Fruit fly (Drosophila melanogaster) whole organism, embryonic: ENCODE results near the gene CG5071.

Source experiments
- CG11085 ChIP-seq: fragments of 200-800 bp; sonication (Bioruptor generic); IDR thresholded peaks from 2 replicates; pipeline ENCODE4 v1.3.6; 2022; ENCODE audit warnings: missing biosample characterization, missing genetic modification characterization
- CG11247 ChIP-seq: fragments of 200-800 bp; sonication (Bioruptor generic); IDR thresholded peaks from 2 replicates; pipeline ENCODE4 v1.3.6; 2022; ENCODE audit warnings: missing biosample characterization, missing genetic modification characterization
- CG13775 ChIP-seq: fragments of 200-800 bp; sonication (Bioruptor generic); optimal IDR thresholded peaks from 3 replicates; lab custom pipeline; 2017; ENCODE audit warnings: missing biosample characterization, mild to moderate bottlenecking, missing genetic modification characterization
- CG15479 ChIP-seq: fragments of 200-800 bp; sonication (Bioruptor generic); optimal IDR thresholded peaks from 3 replicates; lab custom pipeline; 2019; ENCODE audit warnings: missing biosample characterization, mild to moderate bottlenecking, missing genetic modification characterization, moderate library complexity
- CG16863 ChIP-seq: fragments of 200-800 bp; sonication (Bioruptor generic); optimal IDR thresholded peaks from 3 replicates; lab custom pipeline; 2016; ENCODE audit warnings: missing biosample characterization, missing genetic modification characterization
- CG17361 ChIP-seq: fragments of 200-800 bp; sonication (Bioruptor generic); IDR thresholded peaks from 3 replicates; pipeline ENCODE4 v1.3.6; 2022; ENCODE audit warnings: missing biosample characterization, missing genetic modification characterization
- CG18262 ChIP-seq: fragments of 200-800 bp; optimal IDR thresholded peaks from 3 replicates; lab custom pipeline; 2019; ENCODE audit warnings: missing biosample characterization, mild to moderate bottlenecking, missing genetic modification characterization, moderate library complexity
- CG18476 ChIP-seq: fragments of 200-800 bp; sonication (Bioruptor generic); optimal IDR thresholded peaks from 2 replicates; lab custom pipeline; 2016; ENCODE audit warnings: missing biosample characterization, mild to moderate bottlenecking, missing genetic modification characterization
- CG2129 ChIP-seq: fragments of 200-800 bp; sonication (Bioruptor generic); IDR thresholded peaks from 2 replicates; pipeline ENCODE4 v1.3.6; 2022; ENCODE audit warnings: missing biosample characterization, missing genetic modification characterization; ENCODE audit not compliant: partially characterized antibody
- CG2199 ChIP-seq: fragments of 200-800 bp; sonication (Bioruptor generic); IDR thresholded peaks from 3 replicates; pipeline ENCODE4 v1.3.6; 2022; ENCODE audit warnings: missing biosample characterization, missing genetic modification characterization
- CG2712 ChIP-seq: fragments of 200-800 bp; optimal IDR thresholded peaks from 3 replicates; lab custom pipeline; 2019; ENCODE audit warnings: missing biosample characterization, mild to moderate bottlenecking, missing genetic modification characterization, moderate library complexity
- CG4820 ChIP-seq: fragments of 200-800 bp; sonication (Bioruptor generic); optimal IDR thresholded peaks from 3 replicates; lab custom pipeline; 2016; ENCODE audit warnings: missing biosample characterization, missing genetic modification characterization
- CG6272 ChIP-seq: fragments of 200-800 bp; sonication (Bioruptor generic); IDR thresholded peaks from 2 replicates; pipeline ENCODE4 v1.3.6; 2022; ENCODE audit warnings: missing biosample characterization, missing genetic modification characterization
- CG6813 ChIP-seq: fragments of 200-800 bp; sonication (Bioruptor generic); optimal IDR thresholded peaks from 2 replicates; lab custom pipeline; 2017; ENCODE audit warnings: missing biosample characterization, missing genetic modification characterization, mild to moderate bottlenecking, moderate library complexity, missing genetic modification reagents
- Chrac-16 ChIP-seq: fragments of 200-800 bp; sonication (Bioruptor generic); optimal IDR thresholded peaks from 3 replicates; lab custom pipeline; 2016; ENCODE audit warnings: missing biosample characterization, missing genetic modification characterization
- D ChIP-seq, 2 experiments: fragments of 200-800 bp in 1 of 2; fragments of >200 bp in 1 of 2; sonication (Bioruptor generic) in 1 of 2; optimal IDR thresholded peaks; 2 replicates in 1 of 2; 3 replicates in 1 of 2; lab custom pipeline; 2017; ENCODE audit warnings: mild to moderate bottlenecking in 1 of 2, missing biosample characterization in 1 of 2, missing genetic modification characterization in 1 of 2, missing genetic modification reagents in 1 of 2
- Dfd ChIP-seq, 2 experiments: fragments of >200 bp; optimal IDR thresholded peaks; 2 replicates each; lab custom pipeline; 2017; ENCODE audit warnings: missing biosample characterization in 2 of 2, missing genetic modification characterization in 2 of 2
- Eip74EF ChIP-seq, 2 experiments: fragments of 200-800 bp in 1 of 2; fragments of >200 bp in 1 of 2; sonication (Bioruptor generic) in 1 of 2; optimal IDR thresholded peaks; 2 replicates each; lab custom pipeline; 2017 to 2019; ENCODE audit warnings: missing biosample characterization in 2 of 2, missing genetic modification characterization in 2 of 2, mild to moderate bottlenecking in 1 of 2, moderate library complexity in 1 of 2
- Neu2 ChIP-seq: fragments of 200-800 bp; sonication (Bioruptor generic); optimal IDR thresholded peaks from 3 replicates; lab custom pipeline; 2016; ENCODE audit warnings: missing biosample characterization, missing genetic modification characterization, borderline replicate concordance
- Ravus ChIP-seq: fragments of 200-800 bp; sonication (Bioruptor generic); IDR thresholded peaks from 2 replicates; pipeline ENCODE4 v1.3.6; 2022; ENCODE audit warnings: missing biosample characterization, missing genetic modification characterization
- Rx ChIP-seq: fragments of 200-800 bp; sonication (Bioruptor generic); IDR thresholded peaks from 2 replicates; pipeline ENCODE4 v1.3.6; 2022; ENCODE audit warnings: missing biosample characterization, missing genetic modification characterization
- Sox100B ChIP-seq: fragments of 200-800 bp; sonication (Bioruptor generic); optimal IDR thresholded peaks from 3 replicates; lab custom pipeline; 2018; ENCODE audit warnings: missing biosample characterization, mild to moderate bottlenecking, missing genetic modification characterization
- Sox102F ChIP-seq: fragments of 200-800 bp; sonication (Bioruptor generic); optimal IDR thresholded peaks from 2 replicates; lab custom pipeline; 2018; ENCODE audit warnings: missing biosample characterization, mild to moderate bottlenecking, missing genetic modification characterization, moderate library complexity
- Trl ChIP-seq, 3 experiments: fragments of >200 bp in 2 of 3; fragments of 200-800 bp in 1 of 3; sonication (Bioruptor generic) in 1 of 3; optimal IDR thresholded peaks; 2 replicates in 1 of 3; 3 replicates in 2 of 3; lab custom pipeline; 2016 to 2017; ENCODE audit warnings: missing biosample characterization in 1 of 3, missing genetic modification characterization in 1 of 3
- Xrp1 ChIP-seq: fragments of 200-800 bp; sonication (Bioruptor generic); IDR thresholded peaks from 2 replicates; pipeline ENCODE4 v1.3.6; 2022; ENCODE audit warnings: missing biosample characterization, missing genetic modification characterization
- bsh ChIP-seq, 2 experiments: fragments of 200-800 bp; sonication (Bioruptor generic); optimal IDR thresholded peaks; 2 replicates each; lab custom pipeline; 2017 to 2018; ENCODE audit warnings: mild to moderate bottlenecking in 2 of 2, missing biosample characterization in 2 of 2, missing genetic modification characterization in 2 of 2, moderate library complexity in 1 of 2
- chn ChIP-seq: fragments of 200-800 bp; sonication (Bioruptor generic); optimal IDR thresholded peaks from 2 replicates; lab custom pipeline; 2016; ENCODE audit warnings: missing biosample characterization, missing genetic modification characterization
- corto ChIP-seq: fragments of 200-800 bp; sonication (Bioruptor generic); optimal IDR thresholded peaks from 2 replicates; lab custom pipeline; 2016; ENCODE audit warnings: missing biosample characterization, mild to moderate bottlenecking, missing genetic modification characterization, moderate library complexity
- dmrt11E ChIP-seq: fragments of 200-800 bp; sonication (Bioruptor generic); optimal IDR thresholded peaks from 3 replicates; lab custom pipeline; 2018; ENCODE audit warnings: missing biosample characterization, mild to moderate bottlenecking, missing genetic modification characterization, moderate library complexity
- dpn ChIP-seq, 2 experiments: fragments of 200-800 bp; sonication (Bioruptor generic); optimal IDR thresholded peaks; 3 replicates each; lab custom pipeline; 2016; ENCODE audit warnings: missing biosample characterization in 2 of 2, missing genetic modification characterization in 2 of 2
- eve ChIP-seq, 2 experiments: fragments of >200 bp; optimal IDR thresholded peaks; 2 replicates each; lab custom pipeline; 2017; ENCODE audit warnings: missing biosample characterization in 2 of 2, missing genetic modification characterization in 2 of 2
- lbe ChIP-seq: fragments of 200-800 bp; sonication (Bioruptor generic); optimal IDR thresholded peaks from 2 replicates; lab custom pipeline; 2016; ENCODE audit warnings: missing biosample characterization, mild to moderate bottlenecking, missing genetic modification characterization
- lmd ChIP-seq: fragments of 200-800 bp; sonication (Bioruptor generic); IDR thresholded peaks from 2 replicates; pipeline ENCODE4 v1.3.6; 2022; ENCODE audit warnings: missing biosample characterization, missing genetic modification characterization
- lov ChIP-seq, 2 experiments: fragments of 200-800 bp in 1 of 2; fragments of >200 bp in 1 of 2; sonication (Bioruptor generic) in 1 of 2; IDR thresholded peaks in 1 of 2; optimal IDR thresholded peaks in 1 of 2; 2 replicates in 1 of 2; 3 replicates in 1 of 2; pipeline versions ENCODE4 v1.3.6 to Lab custom; 2017 to 2022; ENCODE audit warnings: missing biosample characterization in 1 of 2, missing genetic modification characterization in 1 of 2
- nmo ChIP-seq: fragments of 200-800 bp; sonication (Bioruptor generic); optimal IDR thresholded peaks from 2 replicates; lab custom pipeline; 2018; ENCODE audit warnings: missing biosample characterization, mild to moderate bottlenecking, missing genetic modification characterization, moderate library complexity
- psq ChIP-seq: fragments of 200-800 bp; sonication (Bioruptor generic); optimal IDR thresholded peaks from 2 replicates; lab custom pipeline; 2017; ENCODE audit warnings: missing biosample characterization, missing genetic modification characterization
- row ChIP-seq: fragments of 200-800 bp; sonication (Bioruptor generic); IDR thresholded peaks from 3 replicates; pipeline ENCODE4 v1.3.6; 2022; ENCODE audit warnings: missing biosample characterization, missing genetic modification characterization
- schlank ChIP-seq: fragments of 200-800 bp; sonication (Bioruptor generic); optimal IDR thresholded peaks from 2 replicates; lab custom pipeline; 2018; ENCODE audit warnings: missing biosample characterization, mild to moderate bottlenecking, missing genetic modification characterization
- sens ChIP-seq: fragments of 200-800 bp; sonication (Bioruptor generic); peaks from one replicate; lab custom pipeline; 2016; ENCODE audit warnings: missing biosample characterization, missing genetic modification characterization
- sisA ChIP-seq: fragments of 200-800 bp; sonication (Bioruptor generic); IDR thresholded peaks from 2 replicates; pipeline ENCODE4 v1.3.6; 2022; ENCODE audit warnings: missing biosample characterization, missing genetic modification characterization
- so ChIP-seq: fragments of 200-800 bp; sonication (Bioruptor generic); IDR thresholded peaks from 3 replicates; pipeline ENCODE4 v1.3.6; 2022; ENCODE audit warnings: missing biosample characterization, missing genetic modification characterization
- tll ChIP-seq, 2 experiments: fragments of 200-800 bp in 1 of 2; fragments of >200 bp in 1 of 2; sonication (Bioruptor generic) in 1 of 2; optimal IDR thresholded peaks; 2 replicates each; lab custom pipeline; 2017 to 2019; ENCODE audit warnings: missing biosample characterization in 2 of 2, missing genetic modification characterization in 2 of 2, mild to moderate bottlenecking in 1 of 2, moderate library complexity in 1 of 2
- tx ChIP-seq: fragments of 200-800 bp; sonication (Bioruptor generic); optimal IDR thresholded peaks from 2 replicates; lab custom pipeline; 2016; ENCODE audit warnings: missing biosample characterization, missing genetic modification characterization
- zen ChIP-seq: fragments of 200-800 bp; sonication (Bioruptor generic); optimal IDR thresholded peaks from 3 replicates; lab custom pipeline; 2018; ENCODE audit warnings: missing biosample characterization, mild to moderate bottlenecking, missing genetic modification characterization, moderate library complexity

Gene CG5071

dm6 chr3R:25637294-25638174 is 19.3 kb downstream of the CG5071 start, which contains the start of gene jigr1 (continued):
- TF ChIP-seq sens (GFP tag; lab: Kevin White, UChicago) = peak; percentile 91
- peak; percentile 82 for TF ChIP-seq CG2712 (tag; lab: Kevin White, UChicago)
- TF ChIP-seq Eip74EF (GFP tag; optimal IDR thresholded peaks at IDR 0.05; lab: Kevin White, UChicago) = no peak
- peak; percentile 21 for TF ChIP-seq CG18476 (GFP tag; lab: Kevin White, UChicago)
- peak in 1 of 2 experiments; percentile 10 for TF ChIP-seq Trl (optimal IDR thresholded peaks at IDR 0.05; lab: Kevin White, UChicago)
- TF ChIP-seq Trl (GFP tag; optimal IDR thresholded peaks at IDR 0.05; lab: Kevin White, UChicago) = no peak
- TF ChIP-seq Sox102F = no peak
- no peak for TF ChIP-seq tx (GFP tag; lab: Kevin White, UChicago)
- TF ChIP-seq row (GFP tag; lab: Robert Waterston, UW) = peak; percentile 86
- peak in 1 of 2 experiments; percentile 41 for TF ChIP-seq eve (GFP tag; optimal IDR thresholded peaks at IDR 0.05; lab: Kevin White, UChicago)
- TF ChIP-seq Rx = no peak
- peak in 1 of 2 experiments; percentile 5 for TF ChIP-seq bsh (GFP tag; optimal IDR thresholded peaks at IDR 0.05; lab: Kevin White, UChicago)
- peak; percentile 64 to 92 for TF ChIP-seq tll (GFP tag; optimal IDR thresholded peaks at IDR 0.05; lab: Kevin White, UChicago)
- peak; percentile 86 for TF ChIP-seq dmrt11E
- peak; percentile 52 for TF ChIP-seq CG6813 (GFP tag; lab: Kevin White, UChicago)
- TF ChIP-seq Ravus = no peak
- TF ChIP-seq CG15479 (GFP tag; lab: Kevin White, UChicago) = peak; percentile 67
- TF ChIP-seq chn (GFP tag; lab: Kevin White, UChicago) = peak; percentile 41
- peak; percentile 1 for TF ChIP-seq Sox100B (GFP tag; lab: Kevin White, UChicago)
- TF ChIP-seq corto (GFP tag; lab: Kevin White, UChicago) = peak; percentile 27
- TF ChIP-seq CG4820 (GFP tag; lab: Kevin White, UChicago) = peak; percentile 19
- TF ChIP-seq CG17361 (GFP tag; lab: Robert Waterston, UW) = peak; percentile 67; the same call in 2 of the 3 replicates
- TF ChIP-seq Neu2 (GFP tag; lab: Kevin White, UChicago) = peak; percentile 70
- TF ChIP-seq CG18262 (tag; lab: Kevin White, UChicago) = peak; percentile 77
- peak; percentile 79 for TF ChIP-seq CG2199 (GFP tag; lab: Robert Waterston, UW)
- no peak for TF ChIP-seq CG11247 (GFP tag; lab: Robert Waterston, UW)
- peak; percentile 60 for TF ChIP-seq CG13775
- TF ChIP-seq CG6272 = no peak
- TF ChIP-seq D (optimal IDR thresholded peaks at IDR 0.05; lab: Kevin White, UChicago) = no peak
- peak; percentile 48 for TF ChIP-seq D (GFP tag; optimal IDR thresholded peaks at IDR 0.05; lab: Kevin White, UChicago)
- peak; percentile 7 for TF ChIP-seq psq (GFP tag; lab: Kevin White, UChicago)
- TF ChIP-seq CG11085 (GFP tag; lab: Robert Waterston, UW) = no peak
- TF ChIP-seq CG2129 = no peak
- peak; percentile 51 for TF ChIP-seq lbe (GFP tag; lab: Kevin White, UChicago)
- TF ChIP-seq nmo = peak; percentile 53
- peak; percentile 29 for TF ChIP-seq CG16863 (GFP tag; lab: Kevin White, UChicago)
- TF ChIP-seq sisA (GFP tag; lab: Robert Waterston, UW) = no peak
- TF ChIP-seq Dfd (GFP tag; optimal IDR thresholded peaks at IDR 0.05; lab: Kevin White, UChicago) = no peak
- no peak for TF ChIP-seq lov (optimal IDR thresholded peaks at IDR 0.05; lab: Kevin White, UChicago)
- TF ChIP-seq lov (GFP tag; IDR thresholded peaks at IDR 0.05; lab: Robert Waterston, UW) = 0 out of 3 replicates have a peak, but pooled peaks have one; percentile 34
- TF ChIP-seq Chrac-16 (GFP tag; lab: Kevin White, UChicago) = peak; percentile 45
- TF ChIP-seq dpn (GFP tag; optimal IDR thresholded peaks at IDR 0.05; lab: Kevin White, UChicago) = peak in 1 of 2 experiments; percentile 1
- TF ChIP-seq zen (tag; lab: Kevin White, UChicago) = peak; percentile 82
- TF ChIP-seq Xrp1 = peak; percentile 78
- 0 out of 3 replicates have a peak, but pooled peaks have one; percentile 24 for TF ChIP-seq so
- peak; percentile 40; the same call in 1 of the 2 replicates for TF ChIP-seq lmd (GFP tag; lab: Robert Waterston, UW)
- no peak for TF ChIP-seq schlank (tag; lab: Kevin White, UChicago)
